Fruit fly (Drosophila melanogaster) whole organism, embryonic: ENCODE measurements around the gene CG7029.

Experiments used
- C15 ChIP-seq: fragments of 200-800 bp; sonication (Bioruptor generic); IDR thresholded peaks from 3 replicates; pipeline ENCODE4 v1.3.6; 2022; ENCODE audit warnings: missing biosample characterization, missing genetic modification characterization
- CG10321 ChIP-seq: fragments of 200-800 bp; sonication (Bioruptor generic); IDR thresholded peaks from 2 replicates; pipeline ENCODE4 v1.3.6; 2022; ENCODE audit warnings: missing biosample characterization, missing genetic modification characterization
- CG11398 ChIP-seq: fragments of 200-800 bp; sonication (Bioruptor generic); optimal IDR thresholded peaks from 2 replicates; lab custom pipeline; 2016; ENCODE audit warnings: missing biosample characterization, missing genetic modification characterization
- CG12219 ChIP-seq: fragments of 200-800 bp; sonication (Bioruptor generic); optimal IDR thresholded peaks from 3 replicates; lab custom pipeline; 2018; ENCODE audit warnings: missing biosample characterization, mild to moderate bottlenecking, missing genetic modification characterization
- CG14667 ChIP-seq: fragments of 200-800 bp; sonication (Bioruptor generic); IDR thresholded peaks from 2 replicates; pipeline ENCODE4 v1.3.6; 2022; ENCODE audit warnings: missing biosample characterization, missing genetic modification characterization
- CG15601 ChIP-seq: fragments of 200-800 bp; sonication (Bioruptor generic); optimal IDR thresholded peaks from 3 replicates; lab custom pipeline; 2019; ENCODE audit warnings: missing biosample characterization, mild to moderate bottlenecking, missing genetic modification characterization, moderate library complexity
- CG1603 ChIP-seq: fragments of 200-800 bp; sonication (Bioruptor generic); optimal IDR thresholded peaks from 2 replicates; lab custom pipeline; 2019; ENCODE audit warnings: missing biosample characterization, mild to moderate bottlenecking, missing genetic modification characterization, moderate library complexity
- CG16863 ChIP-seq: fragments of 200-800 bp; sonication (Bioruptor generic); optimal IDR thresholded peaks from 3 replicates; lab custom pipeline; 2016; ENCODE audit warnings: missing biosample characterization, missing genetic modification characterization
- CG1832 ChIP-seq: fragments of 200-800 bp; sonication (Bioruptor generic); optimal IDR thresholded peaks from 2 replicates; lab custom pipeline; 2017; ENCODE audit warnings: missing biosample characterization, mild to moderate bottlenecking, missing genetic modification characterization, inconsistent platforms
- CG2199 ChIP-seq: fragments of 200-800 bp; sonication (Bioruptor generic); IDR thresholded peaks from 3 replicates; pipeline ENCODE4 v1.3.6; 2022; ENCODE audit warnings: missing biosample characterization, missing genetic modification characterization
- CG31224 ChIP-seq: fragments of 200-800 bp; sonication (Bioruptor generic); IDR thresholded peaks from 2 replicates; pipeline ENCODE4 v1.3.6; 2022; ENCODE audit warnings: missing biosample characterization, missing genetic modification characterization
- CG34224 ChIP-seq: fragments of 200-800 bp; sonication (Bioruptor generic); IDR thresholded peaks from 3 replicates; pipeline ENCODE4 v1.3.6; 2022; ENCODE audit warnings: missing biosample characterization, missing genetic modification characterization; ENCODE audit not compliant: partially characterized antibody
- CG3847 ChIP-seq: fragments of 200-800 bp; sonication (Bioruptor generic); IDR thresholded peaks from 2 replicates; pipeline ENCODE4 v1.3.6; 2022; ENCODE audit warnings: missing biosample characterization, missing genetic modification characterization
- CG4707 ChIP-seq: fragments of 200-800 bp; sonication (Bioruptor generic); optimal IDR thresholded peaks from 2 replicates; lab custom pipeline; 2018; ENCODE audit warnings: missing biosample characterization, mild to moderate bottlenecking, missing genetic modification characterization, moderate library complexity
- CG4820 ChIP-seq: fragments of 200-800 bp; sonication (Bioruptor generic); optimal IDR thresholded peaks from 3 replicates; lab custom pipeline; 2016; ENCODE audit warnings: missing biosample characterization, missing genetic modification characterization
- CG6254 ChIP-seq: fragments of 200-800 bp; sonication (Bioruptor generic); optimal IDR thresholded peaks from 3 replicates; lab custom pipeline; 2017; ENCODE audit warnings: mild to moderate bottlenecking, missing biosample characterization, missing genetic modification reagents, missing genetic modification characterization
- CG7357 ChIP-seq: fragments of 200-800 bp; sonication (Bioruptor generic); IDR thresholded peaks from 3 replicates; pipeline ENCODE4 v1.3.6; 2022; ENCODE audit warnings: missing biosample characterization, missing genetic modification characterization
- D19A ChIP-seq: fragments of 200-800 bp; optimal IDR thresholded peaks from 3 replicates; lab custom pipeline; 2019; ENCODE audit warnings: missing biosample characterization, mild to moderate bottlenecking, missing genetic modification characterization, moderate library complexity
- Doc3 ChIP-seq: fragments of 200-800 bp; sonication (Bioruptor generic); IDR thresholded peaks from 3 replicates; pipeline ENCODE4 v1.3.6; 2022; ENCODE audit warnings: missing biosample characterization, missing genetic modification characterization; ENCODE audit not compliant: partially characterized antibody
- Dref ChIP-seq: fragments of 200-800 bp; sonication (Bioruptor generic); IDR thresholded peaks from 2 replicates; pipeline ENCODE4 v1.3.6; 2022; ENCODE audit warnings: missing biosample characterization, missing genetic modification characterization
- Fer3 ChIP-seq: fragments of 200-800 bp; sonication (Bioruptor generic); optimal IDR thresholded peaks from 2 replicates; lab custom pipeline; 2018; ENCODE audit warnings: missing biosample characterization, mild to moderate bottlenecking, missing genetic modification characterization, moderate library complexity
- GATAe ChIP-seq: fragments of 200-800 bp; sonication (Bioruptor generic); conservative IDR thresholded peaks from 2 replicates; pipeline ENCODE4 v1.3.6; 2022; ENCODE audit warnings: missing biosample characterization, missing genetic modification characterization
- Med ChIP-seq: fragments of 200-800 bp; sonication (Bioruptor generic); peaks from one replicate; lab custom pipeline; 2016; ENCODE audit warnings: missing biosample characterization, missing genetic modification characterization, mild to moderate bottlenecking, inconsistent platforms, moderate library complexity
- Rx ChIP-seq: fragments of 200-800 bp; sonication (Bioruptor generic); IDR thresholded peaks from 2 replicates; pipeline ENCODE4 v1.3.6; 2022; ENCODE audit warnings: missing biosample characterization, missing genetic modification characterization
- ap ChIP-seq: fragments of 200-800 bp; sonication (Bioruptor generic); IDR thresholded peaks from 2 replicates; pipeline ENCODE4 v1.3.6; 2022; ENCODE audit warnings: missing biosample characterization, missing genetic modification characterization
- ato ChIP-seq: fragments of 200-800 bp; sonication (Bioruptor generic); IDR thresholded peaks from 2 replicates; pipeline ENCODE4 v1.3.6; 2022; ENCODE audit warnings: missing biosample characterization, missing genetic modification characterization; ENCODE audit not compliant: partially characterized antibody
- dysf ChIP-seq: fragments of 200-800 bp; sonication (Bioruptor generic); IDR thresholded peaks from 3 replicates; pipeline ENCODE4 v1.3.6; 2022; ENCODE audit warnings: missing biosample characterization, missing genetic modification characterization
- grn ChIP-seq: fragments of 200-800 bp; sonication (Bioruptor generic); optimal IDR thresholded peaks from 3 replicates; lab custom pipeline; 2017; ENCODE audit warnings: missing biosample characterization, missing genetic modification characterization
- kni ChIP-seq: fragments of 200-800 bp; sonication (Bioruptor generic); optimal IDR thresholded peaks from 3 replicates; lab custom pipeline; 2017; ENCODE audit warnings: mild to moderate bottlenecking, missing biosample characterization, missing genetic modification reagents, missing genetic modification characterization
- nerfin-1 ChIP-seq: fragments of 200-800 bp; sonication (Bioruptor generic); optimal IDR thresholded peaks from 3 replicates; lab custom pipeline; 2019; ENCODE audit warnings: missing biosample characterization, mild to moderate bottlenecking, missing genetic modification characterization, moderate library complexity
- onecut ChIP-seq: fragments of 200-800 bp; sonication (Bioruptor generic); IDR thresholded peaks from 2 replicates; pipeline ENCODE4 v1.3.6; 2022; ENCODE audit warnings: missing biosample characterization, missing genetic modification characterization
- pros ChIP-seq: fragments of 200-800 bp; sonication (Bioruptor generic); optimal IDR thresholded peaks from 3 replicates; lab custom pipeline; 2019; ENCODE audit warnings: missing biosample characterization, mild to moderate bottlenecking, missing genetic modification characterization, moderate library complexity
- row ChIP-seq: fragments of 200-800 bp; sonication (Bioruptor generic); IDR thresholded peaks from 3 replicates; pipeline ENCODE4 v1.3.6; 2022; ENCODE audit warnings: missing biosample characterization, missing genetic modification characterization
- scrt ChIP-seq: fragments of 200-800 bp; sonication (Bioruptor generic); optimal IDR thresholded peaks from 2 replicates; lab custom pipeline; 2018; ENCODE audit warnings: missing biosample characterization, mild to moderate bottlenecking, missing genetic modification characterization, moderate library complexity
- sens ChIP-seq: fragments of 200-800 bp; sonication (Bioruptor generic); peaks from one replicate; lab custom pipeline; 2016; ENCODE audit warnings: missing biosample characterization, missing genetic modification characterization
- seq ChIP-seq: fragments of 200-800 bp; sonication (Bioruptor generic); IDR thresholded peaks from 2 replicates; pipeline ENCODE4 v1.3.6; 2022; ENCODE audit warnings: missing biosample characterization, missing genetic modification characterization
- sisA ChIP-seq: fragments of 200-800 bp; sonication (Bioruptor generic); IDR thresholded peaks from 2 replicates; pipeline ENCODE4 v1.3.6; 2022; ENCODE audit warnings: missing biosample characterization, missing genetic modification characterization
- sna ChIP-seq: fragments of 200-800 bp; sonication (Bioruptor generic); IDR thresholded peaks from 2 replicates; pipeline ENCODE4 v1.3.6; 2022; ENCODE audit warnings: missing biosample characterization, missing genetic modification characterization; ENCODE audit not compliant: partially characterized antibody
- tap ChIP-seq: fragments of 200-800 bp; optimal IDR thresholded peaks from 3 replicates; lab custom pipeline; 2019; ENCODE audit warnings: missing biosample characterization, mild to moderate bottlenecking, missing genetic modification characterization, moderate library complexity
- twi ChIP-seq: fragments of 200-800 bp; optimal IDR thresholded peaks from 2 replicates; lab custom pipeline; 2019; ENCODE audit warnings: missing biosample characterization, mild to moderate bottlenecking, missing genetic modification characterization, moderate library complexity
- vvl ChIP-seq: fragments of 200-800 bp; sonication (Bioruptor generic); IDR thresholded peaks from 2 replicates; pipeline ENCODE4 v1.3.6; 2022; ENCODE audit warnings: missing biosample characterization, missing genetic modification characterization

The CG7029 gene

dm6 chr3R:22701793-22702192 lies 48.9 kb upstream of the CG7029 start, which contains the start of the genes CG6972 and CCAP (continued):
- TF ChIP-seq ato (GFP tag; lab: Robert Waterston, UW): no peak

dm6 chr3R:22707178-22707577 lies 43.5 kb upstream of the CG7029 start, which contains the start of gene CG13842:
CG13842 (minus strand) TSS chr3R:22707278.
- no peak for TF ChIP-seq Doc3 (GFP tag; lab: Robert Waterston, UW)
- TF ChIP-seq CG34224 (GFP tag; lab: Robert Waterston, UW): no peak
- TF ChIP-seq ap: no peak
- 0 out of 2 replicates have a peak, but pooled peaks have one; percentile 10 for TF ChIP-seq vvl
- TF ChIP-seq Dref (GFP tag; lab: Robert Waterston, UW): 0 out of 2 replicates have a peak, but pooled peaks have one; percentile 9
- no peak for TF ChIP-seq Rx (GFP tag; lab: Robert Waterston, UW)

DNA sequence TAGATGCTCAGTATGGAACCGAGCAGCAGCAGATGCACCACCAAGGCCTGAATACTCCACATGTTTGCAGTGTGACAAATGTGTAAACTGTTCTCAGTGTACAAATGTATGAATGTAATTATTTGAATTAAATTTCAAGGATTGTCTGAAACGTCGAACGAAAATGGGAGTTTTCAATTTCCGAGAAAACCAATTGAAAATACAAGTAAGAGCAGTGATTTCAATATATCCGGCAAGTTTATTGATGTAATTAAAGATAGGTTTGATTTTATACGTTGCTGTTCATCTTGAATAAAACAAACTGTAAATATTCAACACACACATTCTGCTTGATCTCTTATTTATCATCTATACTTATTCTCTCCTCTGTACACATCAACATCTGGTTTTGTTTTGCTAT lies 40.0 kb upstream of the CG7029 start, which contains the start of gene CG4907:
Gene CG4907 (minus strand): TSS at position 101 of the 400 bp plus-strand sequence.
- TF ChIP-seq CG7357 (GFP tag; lab: Robert Waterston, UW) (no peak), Fer3 (no peak)

DNA sequence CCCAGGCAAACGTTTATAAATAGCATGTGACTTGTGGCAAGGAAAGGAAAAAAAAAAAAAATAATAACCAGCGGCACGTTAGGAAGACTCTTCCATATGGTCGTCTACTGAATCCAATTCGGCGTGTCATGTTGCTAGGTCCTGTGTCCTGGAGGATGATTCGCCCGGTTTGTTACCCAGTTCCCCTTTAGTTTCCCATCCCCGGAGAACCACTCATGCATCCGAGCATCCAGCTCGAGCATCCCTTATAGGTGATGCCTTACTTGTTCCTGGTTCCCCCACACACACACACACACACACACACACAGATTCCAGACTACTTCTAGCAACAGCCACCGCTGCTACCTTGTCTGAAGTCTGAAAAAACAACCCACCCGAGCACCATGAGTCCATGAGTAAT lies 32.8 kb upstream of the CG7029 start:
- TF ChIP-seq pros (GFP tag; lab: Kevin White, UChicago): peak; percentile 94
- TF ChIP-seq sisA (GFP tag; lab: Robert Waterston, UW): no peak
- TF ChIP-seq nerfin-1 (tag; lab: Kevin White, UChicago): peak; percentile 31
- TF ChIP-seq seq: 0 out of 2 replicates have a peak, but pooled peaks have one; percentile 7
- no peak for TF ChIP-seq CG11398 (GFP tag; lab: Kevin White, UChicago)
- TF ChIP-seq kni (GFP tag; lab: Kevin White, UChicago): peak; percentile 23
- TF ChIP-seq scrt (GFP tag; lab: Kevin White, UChicago): no peak
- peak; percentile 9 for TF ChIP-seq twi (tag; lab: Kevin White, UChicago)
- TF ChIP-seq CG10321 (GFP tag; lab: Robert Waterston, UW): no peak

- TF ChIP-seq CG4820: no peak
- peak; percentile 57 for TF ChIP-seq sens (GFP tag; lab: Kevin White, UChicago)
- TF ChIP-seq, all 482 proteins: peak for 1
Observed at dm6 chr3R:22718401-22718800, 32.3 kb upstream of the CG7029 start.

- no peak for TF ChIP-seq CG6254 (GFP tag; lab: Kevin White, UChicago)
- no peak for TF ChIP-seq onecut (GFP tag; lab: Robert Waterston, UW)
- TF ChIP-seq CG16863 (GFP tag; lab: Kevin White, UChicago): no peak
- TF ChIP-seq CG2199 (GFP tag; lab: Robert Waterston, UW): 0 out of 3 replicates have a peak, but pooled peaks have one; percentile 39
- peak; percentile 42 for TF ChIP-seq sens (GFP tag; lab: Kevin White, UChicago)
- TF ChIP-seq CG4707 (GFP tag; lab: Kevin White, UChicago): no peak
- TF ChIP-seq CG14667 (GFP tag; lab: Robert Waterston, UW): no peak
- peak; percentile 49 for TF ChIP-seq Med (GFP tag; lab: Kevin White, UChicago)
- TF ChIP-seq grn (GFP tag; lab: Kevin White, UChicago): no peak
- no peak for TF ChIP-seq dysf
- TF ChIP-seq tap: peak; percentile 13
- no peak for TF ChIP-seq CG1603
- TF ChIP-seq GATAe: no peak
- TF ChIP-seq nerfin-1 (tag; lab: Kevin White, UChicago): peak; percentile 98
- no peak for TF ChIP-seq CG31224 (GFP tag; lab: Robert Waterston, UW)
- no peak for TF ChIP-seq sna (GFP tag; lab: Robert Waterston, UW)
- peak; percentile 41 for TF ChIP-seq row (GFP tag; lab: Robert Waterston, UW)
- peak; percentile 18 for TF ChIP-seq kni (GFP tag; lab: Kevin White, UChicago)
- TF ChIP-seq CG12219: no peak
- TF ChIP-seq CG15601 (tag; lab: Kevin White, UChicago): no peak
- no peak for TF ChIP-seq C15
- no peak for TF ChIP-seq CG3847 (GFP tag; lab: Robert Waterston, UW)
- TF ChIP-seq CG1832 (GFP tag; lab: Kevin White, UChicago): no peak
- peak; percentile 94 for TF ChIP-seq D19A
Observed at dm6 chr3R:22718937-22719606, 31.6 kb upstream of the CG7029 start.
